Worm (Caenorhabditis elegans) whole organism, L1 larva: ENCODE data around the gene F12D9.2.

Experiments
- C16A3.4 ChIP-seq: fragments of 150-350 bp; optimal IDR thresholded peaks from 2 replicates; lab custom pipeline; 2014; ENCODE audit warnings: missing biosample characterization, missing genetic modification characterization
- C34B4.2 ChIP-seq: sonication (generic microtip); optimal IDR thresholded peaks from 2 replicates; lab custom pipeline; 2017; ENCODE audit warnings: mild to moderate bottlenecking, missing genetic modification characterization, missing compliant biosample characterization
- aly-2 ChIP-seq: fragments of 150-350 bp; optimal IDR thresholded peaks from 2 replicates; lab custom pipeline; 2014; ENCODE audit warnings: missing biosample characterization, missing genetic modification characterization
- blmp-1 ChIP-seq: fragments of 150-350 bp; optimal IDR thresholded peaks from 2 replicates; lab custom pipeline; 2014; ENCODE audit warnings: missing biosample characterization, missing genetic modification characterization
- ceh-63 ChIP-seq: fragments of 200-800 bp; sonication (Bioruptor generic); optimal IDR thresholded peaks from 2 replicates; lab custom pipeline; 2018; ENCODE audit warnings: mild to moderate bottlenecking, missing genetic modification characterization, missing compliant biosample characterization
- ceh-82 ChIP-seq, 3 experiments: fragments of 150-350 bp in 1 of 3; sonication (generic microtip) in 2 of 3; optimal IDR thresholded peaks; 2 replicates each; lab custom pipeline; 2014 to 2017; ENCODE audit warnings: missing biosample characterization in 3 of 3, missing genetic modification characterization in 3 of 3
- ceh-88 ChIP-seq: fragments of 200-800 bp; sonication (Bioruptor generic); IDR thresholded peaks from 2 replicates; pipeline ENCODE4 v1.3.6; 2022; ENCODE audit warnings: missing genetic modification characterization, missing compliant biosample characterization
- ceh-90 ChIP-seq: sonication (generic microtip); optimal IDR thresholded peaks from 2 replicates; lab custom pipeline; 2016; ENCODE audit warnings: missing genetic modification characterization, missing compliant biosample characterization
- ces-1 ChIP-seq: fragments of 150-350 bp; optimal IDR thresholded peaks from 2 replicates; lab custom pipeline; 2014; ENCODE audit warnings: missing biosample characterization, missing genetic modification reagents, missing genetic modification characterization
- efl-1 ChIP-seq, 4 experiments: fragments of 150-350 bp; optimal IDR thresholded peaks in 3 of 4; peaks in 1 of 4; 1 replicate in 1 of 4; 2 replicates in 3 of 4; lab custom pipeline; 2014; ENCODE audit warnings: missing biosample characterization in 2 of 4, missing genetic modification characterization in 2 of 4, missing genetic modification reagents in 2 of 4
- efl-3 ChIP-seq: fragments of 200-800 bp; sonication (Bioruptor generic); optimal IDR thresholded peaks from 2 replicates; lab custom pipeline; 2018; ENCODE audit warnings: mild to moderate bottlenecking, missing genetic modification characterization, missing compliant biosample characterization
- egl-27 ChIP-seq, 2 experiments: fragments of 150-350 bp in 1 of 2; sonication (generic microtip); optimal IDR thresholded peaks; 3 replicates each; lab custom pipeline; 2017 to 2018; ENCODE audit warnings: missing biosample characterization in 2 of 2, missing genetic modification characterization in 2 of 2, missing genetic modification reagents in 2 of 2
- elt-2 ChIP-seq: sonication (generic microtip); optimal IDR thresholded peaks from 2 replicates; lab custom pipeline; 2016; ENCODE audit warnings: missing genetic modification characterization, mild to moderate bottlenecking, inconsistent platforms, missing compliant biosample characterization, missing genetic modification reagents
- elt-3 ChIP-seq, 6 experiments: fragments of 150-350 bp in 1 of 6; sonication (generic microtip); optimal IDR thresholded peaks; 2 replicates each; lab custom pipeline; 2017 to 2018; ENCODE audit warnings: missing biosample characterization in 6 of 6, missing genetic modification characterization in 6 of 6, inconsistent platforms in 1 of 6
- fkh-4 ChIP-seq: sonication (generic microtip); optimal IDR thresholded peaks from 2 replicates; lab custom pipeline; 2016; ENCODE audit warnings: missing compliant biosample characterization, missing genetic modification characterization, borderline replicate concordance
- fkh-8 ChIP-seq: sonication (generic microtip); optimal IDR thresholded peaks from 2 replicates; lab custom pipeline; 2016; ENCODE audit warnings: mild to moderate bottlenecking, missing genetic modification characterization, missing compliant biosample characterization
- grh-1 ChIP-seq: fragments of 200-800 bp; sonication (Bioruptor generic); IDR thresholded peaks from 2 replicates; pipeline ENCODE4 v1.3.6; 2022; ENCODE audit warnings: missing genetic modification reagents, missing genetic modification characterization, missing compliant biosample characterization
- irx-1 ChIP-seq: sonication (generic microtip); optimal IDR thresholded peaks from 2 replicates; lab custom pipeline; 2016; ENCODE audit warnings: missing genetic modification characterization, missing compliant biosample characterization
- lin-13 ChIP-seq: fragments of 150-350 bp; optimal IDR thresholded peaks from 2 replicates; lab custom pipeline; 2014; ENCODE audit warnings: missing biosample characterization, missing genetic modification reagents, missing genetic modification characterization
- lin-15B ChIP-seq: fragments of 150-350 bp; sonication (generic microtip); optimal IDR thresholded peaks from 3 replicates; lab custom pipeline; 2014; ENCODE audit warnings: missing biosample characterization, missing genetic modification characterization
- lin-35 ChIP-seq, 2 experiments: fragments of 150-350 bp; optimal IDR thresholded peaks; 2 replicates each; lab custom pipeline; 2014; ENCODE audit warnings: missing biosample characterization in 2 of 2, missing genetic modification characterization in 2 of 2, missing genetic modification reagents in 2 of 2
- lir-3 ChIP-seq: sonication (generic microtip); optimal IDR thresholded peaks from 2 replicates; lab custom pipeline; 2016; ENCODE audit warnings: mild to moderate bottlenecking, missing genetic modification characterization, moderate library complexity, missing compliant biosample characterization; ENCODE audit not compliant: poor library complexity
- lsy-2 ChIP-seq, 2 experiments: fragments of 150-350 bp; optimal IDR thresholded peaks; 2 replicates each; lab custom pipeline; 2014; ENCODE audit warnings: missing biosample characterization in 2 of 2, missing genetic modification characterization in 2 of 2
- mdl-1 ChIP-seq, 2 experiments: fragments of 150-350 bp; optimal IDR thresholded peaks; 2 replicates each; lab custom pipeline; 2014 to 2017; ENCODE audit warnings: missing biosample characterization in 2 of 2, missing genetic modification characterization in 2 of 2, inconsistent platforms in 1 of 2
- mep-1 ChIP-seq: fragments of 150-350 bp; optimal IDR thresholded peaks from 2 replicates; lab custom pipeline; 2014; ENCODE audit warnings: missing biosample characterization, missing genetic modification characterization
- nhr-19 ChIP-seq: fragments of 200-800 bp; sonication (Bioruptor generic); conservative IDR thresholded peaks from 2 replicates; pipeline ENCODE4 v1.3.6; 2022; ENCODE audit warnings: missing genetic modification characterization, missing compliant biosample characterization
- nhr-20 ChIP-seq: sonication (generic microtip); optimal IDR thresholded peaks from 2 replicates; lab custom pipeline; 2016; ENCODE audit warnings: mild to moderate bottlenecking, missing genetic modification characterization, missing compliant biosample characterization
- nhr-47 ChIP-seq: sonication (generic microtip); optimal IDR thresholded peaks from 2 replicates; lab custom pipeline; 2016; ENCODE audit warnings: mild to moderate bottlenecking, missing genetic modification characterization, moderate library complexity, missing compliant biosample characterization
- nhr-71 ChIP-seq: sonication (generic microtip); optimal IDR thresholded peaks from 2 replicates; lab custom pipeline; 2016; ENCODE audit warnings: mild to moderate bottlenecking, missing genetic modification characterization, moderate library complexity, missing compliant biosample characterization
- nhr-84 ChIP-seq: sonication (generic microtip); optimal IDR thresholded peaks from 2 replicates; lab custom pipeline; 2017; ENCODE audit warnings: missing biosample characterization, missing genetic modification characterization
- nhr-85 ChIP-seq: sonication (generic microtip); peaks from one replicate; lab custom pipeline; 2016; ENCODE audit warnings: missing genetic modification characterization, inconsistent platforms, missing compliant biosample characterization
- nhr-90 ChIP-seq: sonication (generic microtip); optimal IDR thresholded peaks from 2 replicates; lab custom pipeline; 2016; ENCODE audit warnings: mild to moderate bottlenecking, missing genetic modification characterization, missing compliant biosample characterization; ENCODE audit not compliant: poor library complexity
- pqm-1 ChIP-seq: sonication (generic microtip); optimal IDR thresholded peaks from 3 replicates; lab custom pipeline; 2017; ENCODE audit warnings: missing biosample characterization, missing genetic modification characterization
- rnt-1 ChIP-seq: sonication (generic microtip); optimal IDR thresholded peaks from 2 replicates; lab custom pipeline; 2016; ENCODE audit warnings: mild to moderate bottlenecking, missing genetic modification characterization, moderate library complexity, missing compliant biosample characterization
- snu-23 ChIP-seq: sonication (generic microtip); optimal IDR thresholded peaks from 2 replicates; lab custom pipeline; 2016; ENCODE audit warnings: missing genetic modification characterization, missing compliant biosample characterization
- sox-4 ChIP-seq: sonication (generic microtip); optimal IDR thresholded peaks from 2 replicates; lab custom pipeline; 2016; ENCODE audit warnings: missing genetic modification characterization, missing compliant biosample characterization
- sptf-1 ChIP-seq: fragments of 150-350 bp; optimal IDR thresholded peaks from 2 replicates; lab custom pipeline; 2014; ENCODE audit warnings: missing biosample characterization, missing genetic modification characterization
- tbx-2 ChIP-seq: sonication (generic microtip); optimal IDR thresholded peaks from 2 replicates; lab custom pipeline; 2016; ENCODE audit warnings: missing genetic modification characterization, missing compliant biosample characterization
- tlp-1 ChIP-seq: fragments of 150-350 bp; optimal IDR thresholded peaks from 2 replicates; lab custom pipeline; 2014; ENCODE audit warnings: missing biosample characterization, missing genetic modification characterization
- unc-130 ChIP-seq: fragments of 150-350 bp; optimal IDR thresholded peaks from 2 replicates; lab custom pipeline; 2017; ENCODE audit warnings: missing biosample characterization, missing genetic modification characterization, inconsistent platforms
- unc-62 ChIP-seq: fragments of 150-350 bp; optimal IDR thresholded peaks from 2 replicates; lab custom pipeline; 2014; ENCODE audit warnings: missing biosample characterization, missing genetic modification reagents, missing genetic modification characterization
- vab-15 ChIP-seq: sonication (generic microtip); optimal IDR thresholded peaks from 2 replicates; lab custom pipeline; 2017; ENCODE audit warnings: missing genotype, mild to moderate bottlenecking, missing genetic modification characterization, missing compliant biosample characterization
- zag-1 ChIP-seq: fragments of 150-350 bp; optimal IDR thresholded peaks from 2 replicates; lab custom pipeline; 2014; ENCODE audit warnings: missing biosample characterization, missing genetic modification characterization
- zip-4 ChIP-seq: fragments of 200-800 bp; sonication (Bioruptor generic); optimal IDR thresholded peaks from 2 replicates; lab custom pipeline; 2018; ENCODE audit warnings: mild to moderate bottlenecking, missing genetic modification characterization, moderate library complexity, missing compliant biosample characterization
- ztf-4 ChIP-seq: fragments of 150-350 bp; optimal IDR thresholded peaks from 2 replicates; lab custom pipeline; 2014; ENCODE audit warnings: missing biosample characterization, missing genetic modification characterization

F12D9.2 gene

DNA sequence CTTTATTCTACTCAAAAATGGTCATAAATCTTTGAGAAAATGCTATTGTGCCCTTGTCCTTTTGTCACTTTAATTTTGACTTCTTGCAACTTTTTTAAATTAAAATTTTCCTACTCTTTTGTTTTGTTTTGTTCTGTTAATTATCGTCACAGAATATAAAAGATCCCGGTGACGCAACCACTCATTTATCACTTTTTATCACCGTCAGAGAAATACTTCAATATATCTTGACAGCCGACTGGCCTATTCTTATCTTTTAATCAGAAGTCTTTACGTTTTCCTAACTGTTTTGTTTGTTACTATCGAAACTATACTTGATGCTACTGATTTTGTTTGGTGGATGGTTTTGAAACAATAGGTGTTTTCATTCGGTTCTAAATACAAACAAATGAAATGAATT is 9.1 kb upstream of the F12D9.2 start:
- TF ChIP-seq elt-3 (tag; optimal IDR thresholded peaks at IDR 0.05; lab: Kevin White, UChicago): peak in 2 of 6 experiments; percentile 7 to 46
- TF ChIP-seq nhr-85 (tag; lab: Kevin White, UChicago): peak; percentile 51
- TF ChIP-seq tbx-2 (tag; lab: Kevin White, UChicago): no peak
- TF ChIP-seq blmp-1: peak; percentile 54
- TF ChIP-seq, all 84 proteins: peak for 3

DNA sequence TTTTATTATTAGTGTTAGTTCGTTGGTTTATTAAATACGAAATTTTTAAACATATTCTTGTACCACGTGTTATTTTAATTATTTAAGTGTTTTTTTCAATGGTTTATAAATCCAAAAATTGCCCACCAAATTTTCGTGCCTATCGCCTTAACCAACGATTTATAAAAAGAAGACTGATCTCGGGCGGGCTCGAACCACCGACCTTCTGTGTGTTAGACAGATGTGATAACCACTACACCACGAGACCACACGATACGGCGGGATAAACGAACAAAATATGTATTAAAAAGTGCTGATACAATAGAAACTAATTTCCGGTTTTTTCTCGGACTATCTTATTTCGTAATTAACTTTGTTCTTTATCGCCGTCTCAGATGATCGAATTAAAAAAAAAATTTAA is 3.6 kb upstream of the F12D9.2 start:
- TF ChIP-seq snu-23 (GFP tag; lab: Kevin White, UChicago): peak; percentile 39
- TF ChIP-seq nhr-90 (tag; lab: Kevin White, UChicago): peak; percentile 33
- TF ChIP-seq nhr-20 (tag; lab: Kevin White, UChicago): peak; percentile 13
- no peak for TF ChIP-seq mdl-1 (tag; optimal IDR thresholded peaks at IDR 0.05; lab: Kevin White, UChicago)
- peak in 1 of 2 experiments; percentile 25 for TF ChIP-seq lin-35 (GFP tag; optimal IDR thresholded peaks at IDR 0.05; lab: Kevin White, UChicago)
- TF ChIP-seq nhr-47 (tag; lab: Kevin White, UChicago): peak; percentile 42
- TF ChIP-seq nhr-71 (tag; lab: Kevin White, UChicago): peak; percentile 50
- peak; percentile 23; the same call in 1 of the 2 replicates for TF ChIP-seq nhr-19 (GFP tag; lab: Robert Waterston, UW)
- TF ChIP-seq lin-13 (GFP tag; lab: Kevin White, UChicago): no peak
- peak; percentile 2 for TF ChIP-seq elt-2
- TF ChIP-seq egl-27 (tag; optimal IDR thresholded peaks at IDR 0.05; lab: Kevin White, UChicago): no peak
- no peak for TF ChIP-seq sptf-1 (tag; lab: Kevin White, UChicago)
- no peak for TF ChIP-seq lsy-2 (tag; optimal IDR thresholded peaks at IDR 0.05; lab: Kevin White, UChicago)
- no peak for TF ChIP-seq ztf-4 (tag; lab: Kevin White, UChicago)
- TF ChIP-seq nhr-84 (tag; lab: Kevin White, UChicago): no peak
- peak; percentile 7 for TF ChIP-seq efl-3 (GFP tag; lab: Kevin White, UChicago)
- TF ChIP-seq elt-3 (tag; optimal IDR thresholded peaks at IDR 0.05; lab: Kevin White, UChicago): peak in 1 of 6 experiments; percentile 6
- TF ChIP-seq unc-62 (GFP tag; lab: Kevin White, UChicago): no peak
- no peak for TF ChIP-seq fkh-8 (tag; lab: Kevin White, UChicago)
- peak; percentile 42 for TF ChIP-seq rnt-1

DNA sequence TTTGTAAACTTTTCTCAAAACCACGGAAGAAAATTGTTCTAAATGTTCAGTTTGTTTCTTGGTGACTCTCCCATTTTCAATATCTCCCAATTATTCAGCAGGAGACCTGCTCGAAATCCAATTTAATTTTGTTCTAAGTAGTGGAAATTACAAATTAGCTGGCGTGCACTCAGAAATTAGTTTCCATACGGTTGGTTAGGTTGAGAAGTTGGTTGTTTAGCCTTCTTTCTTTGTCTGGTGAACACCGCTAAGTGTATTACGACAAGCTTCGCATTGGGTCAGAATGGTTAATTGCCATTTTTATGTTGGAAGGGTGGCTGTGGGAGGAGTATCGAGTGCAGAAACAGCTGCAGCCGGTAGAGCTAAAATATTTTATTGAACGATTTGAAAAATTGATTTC is 1.7 kb upstream of the F12D9.2 start:
- no peak for TF ChIP-seq nhr-90 (tag; lab: Kevin White, UChicago)
- no peak for TF ChIP-seq lin-13 (GFP tag; lab: Kevin White, UChicago)
- TF ChIP-seq pqm-1 (tag; lab: Kevin White, UChicago): no peak
- no peak for TF ChIP-seq unc-130
- no peak for TF ChIP-seq mdl-1 (tag; optimal IDR thresholded peaks at IDR 0.05; lab: Kevin White, UChicago)
- TF ChIP-seq ceh-88: no peak
- TF ChIP-seq sox-4 (tag; lab: Kevin White, UChicago): no peak
- TF ChIP-seq ceh-90 (tag; lab: Kevin White, UChicago): no peak
- no peak for TF ChIP-seq ceh-82 (tag; optimal IDR thresholded peaks at IDR 0.05; lab: Kevin White, UChicago)
- TF ChIP-seq blmp-1: no peak
- no peak for TF ChIP-seq aly-2
- TF ChIP-seq C16A3.4 (tag; lab: Kevin White, UChicago): no peak
- TF ChIP-seq grh-1 (GFP tag; lab: Robert Waterston, UW): no peak
- TF ChIP-seq elt-3 (tag; optimal IDR thresholded peaks at IDR 0.05; lab: Kevin White, UChicago): no peak
- TF ChIP-seq elt-2: no peak
- TF ChIP-seq zag-1 (tag; lab: Kevin White, UChicago): no peak

DNA sequence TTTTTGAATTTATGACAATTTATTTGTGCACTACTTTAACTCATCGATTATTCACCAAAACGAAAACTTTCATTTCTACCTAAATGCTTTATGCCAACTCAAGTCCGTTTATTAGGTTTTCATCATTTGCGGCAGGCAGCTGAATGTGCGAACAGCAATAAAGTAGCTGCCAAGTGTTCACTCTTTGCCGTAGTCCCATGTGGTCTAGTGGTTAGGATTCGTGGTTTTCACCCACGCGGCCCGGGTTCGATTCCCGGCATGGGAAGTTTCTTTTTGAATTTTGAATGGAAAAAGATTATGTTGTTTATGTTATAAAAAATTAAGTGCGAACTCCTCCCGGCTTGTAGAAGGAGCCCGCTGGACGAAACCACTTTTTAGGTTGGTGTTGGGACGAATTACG is 610 bp downstream of the F12D9.2 start:
- no peak for TF ChIP-seq fkh-4 (tag; lab: Kevin White, UChicago)
- no peak for TF ChIP-seq lir-3 (tag; lab: Kevin White, UChicago)
- no peak for TF ChIP-seq ces-1 (GFP tag; lab: Kevin White, UChicago)
- TF ChIP-seq efl-1 (optimal IDR thresholded peaks at IDR 0.05; lab: Kevin White, UChicago): no peak
- peak in 1 of 2 experiments; percentile 6 for TF ChIP-seq efl-1 (GFP tag; optimal IDR thresholded peaks at IDR 0.05 in 1 of 2; lab: Kevin White, UChicago)
- peak in 1 of 2 experiments; percentile 39 for TF ChIP-seq mdl-1 (tag; optimal IDR thresholded peaks at IDR 0.05; lab: Kevin White, UChicago)
- TF ChIP-seq zip-4 (GFP tag; lab: Kevin White, UChicago): no peak
- peak; percentile 45 for TF ChIP-seq nhr-20 (tag; lab: Kevin White, UChicago)
- TF ChIP-seq irx-1 (tag; lab: Kevin White, UChicago): no peak
- no peak for TF ChIP-seq C34B4.2 (tag; lab: Kevin White, UChicago)
- TF ChIP-seq tlp-1 (tag; lab: Kevin White, UChicago): no peak
- TF ChIP-seq C16A3.4 (tag; lab: Kevin White, UChicago): peak; percentile 38
- TF ChIP-seq vab-15: no peak
- TF ChIP-seq rnt-1: peak; percentile 32
- peak; percentile 5 for TF ChIP-seq mep-1 (tag; lab: Kevin White, UChicago)
- TF ChIP-seq lin-15B: no peak
- peak; percentile 29 for TF ChIP-seq nhr-90 (tag; lab: Kevin White, UChicago)
- peak; percentile 53 for TF ChIP-seq snu-23 (GFP tag; lab: Kevin White, UChicago)
- no peak for TF ChIP-seq ceh-63 (GFP tag; lab: Kevin White, UChicago)
- no peak for TF ChIP-seq ztf-4 (tag; lab: Kevin White, UChicago)
- TF ChIP-seq tbx-2 (tag; lab: Kevin White, UChicago): no peak
- TF ChIP-seq nhr-19 (GFP tag; lab: Robert Waterston, UW): 0 out of 2 replicates have a peak, but pooled peaks have one; percentile 7
